Worm (Caenorhabditis elegans) whole organism, L4 larva: ENCODE results near the gene sups-1.

Experiments
- F26F4.8 ChIP-seq: fragments of 200-800 bp; sonication (Bioruptor generic); conservative IDR thresholded peaks from 2 replicates; pipeline ENCODE4 v1.3.6; 2022; ENCODE audit warnings: missing genetic modification characterization, missing compliant biosample characterization
- F49E8.2 ChIP-seq: sonication (generic microtip); optimal IDR thresholded peaks from 2 replicates; lab custom pipeline; 2016; ENCODE audit warnings: missing compliant biosample characterization, mild to moderate bottlenecking, missing genetic modification characterization, borderline replicate concordance
- R02D3.7 ChIP-seq: fragments of 150-350 bp; sonication (generic microtip); optimal IDR thresholded peaks from 3 replicates; lab custom pipeline; 2014; ENCODE audit warnings: missing biosample characterization, missing genetic modification characterization
- T26A8.4 ChIP-seq: fragments of 200-800 bp; sonication (Bioruptor generic); IDR thresholded peaks from 2 replicates; pipeline ENCODE4 v1.3.6; 2022; ENCODE audit warnings: missing genetic modification characterization, missing compliant biosample characterization
- ZK337.2 ChIP-seq: fragments of 200-800 bp; sonication (Bioruptor generic); IDR thresholded peaks from 2 replicates; pipeline ENCODE4 v1.3.6; 2022; ENCODE audit warnings: missing genetic modification reagents, missing genetic modification characterization, missing compliant biosample characterization
- ZK546.5 ChIP-seq, 2 experiments: sonication (generic microtip); optimal IDR thresholded peaks; 2 replicates each; lab custom pipeline; 2017; ENCODE audit warnings: missing biosample characterization in 2 of 2, missing genetic modification characterization in 2 of 2
- ama-1 ChIP-seq: fragments of 150-350 bp; optimal IDR thresholded peaks from 2 replicates; lab custom pipeline; 2014; ENCODE audit warnings: inconsistent platforms, mixed read lengths
- ceh-28 ChIP-seq: fragments of 150-350 bp; optimal IDR thresholded peaks from 2 replicates; lab custom pipeline; 2014; ENCODE audit warnings: missing biosample characterization, missing genetic modification reagents, missing genetic modification characterization
- ces-1 ChIP-seq: fragments of 150-350 bp; sonication (generic microtip); optimal IDR thresholded peaks from 4 replicates; lab custom pipeline; 2014; ENCODE audit warnings: missing biosample characterization, missing genetic modification reagents, missing genetic modification characterization
- cey-2 ChIP-seq: sonication (generic microtip); optimal IDR thresholded peaks from 3 replicates; lab custom pipeline; 2017; ENCODE audit warnings: missing genetic modification characterization, mild to moderate bottlenecking, missing compliant biosample characterization, antibody characterized with exemption, borderline replicate concordance; ENCODE audit not compliant: insufficient read depth
- ctbp-1 ChIP-seq: fragments of 200-800 bp; sonication (Bioruptor generic); IDR thresholded peaks from 2 replicates; pipeline ENCODE4 v1.3.6; 2022; ENCODE audit warnings: missing genetic modification reagents, missing genetic modification characterization, missing compliant biosample characterization
- daf-16 ChIP-seq, 3 experiments: sonication (generic microtip); optimal IDR thresholded peaks; 2 replicates each; lab custom pipeline; 2016 to 2017; ENCODE audit warnings: missing genetic modification characterization in 3 of 3, missing genetic modification reagents in 3 of 3, mild to moderate bottlenecking in 2 of 3, missing compliant biosample characterization in 2 of 3, missing biosample characterization in 1 of 3, moderate library complexity in 1 of 3
- daf-19 ChIP-seq: fragments of 200-800 bp; sonication (Bioruptor generic); conservative IDR thresholded peaks from 2 replicates; pipeline ENCODE4 v1.3.6; 2022; ENCODE audit warnings: missing genetic modification characterization, missing compliant biosample characterization
- dmd-6 ChIP-seq: fragments of 200-800 bp; sonication (Bioruptor generic); IDR thresholded peaks from 2 replicates; pipeline ENCODE4 v1.3.6; 2022; ENCODE audit warnings: missing genetic modification reagents, missing genetic modification characterization, missing compliant biosample characterization
- dve-1 ChIP-seq: sonication (generic microtip); optimal IDR thresholded peaks from 2 replicates; lab custom pipeline; 2017; ENCODE audit warnings: antibody characterized with exemption, mild to moderate bottlenecking, missing genetic modification characterization, missing compliant biosample characterization; ENCODE audit not compliant: insufficient read depth
- egl-27 ChIP-seq: sonication (generic microtip); optimal IDR thresholded peaks from 3 replicates; lab custom pipeline; 2017; ENCODE audit warnings: missing biosample characterization, missing genetic modification reagents, missing genetic modification characterization
- fkh-10 ChIP-seq: fragments of 150-350 bp; optimal IDR thresholded peaks from 2 replicates; lab custom pipeline; 2014; ENCODE audit warnings: missing biosample characterization, missing genetic modification reagents, missing genetic modification characterization
- fos-1 ChIP-seq: fragments of 150-350 bp; optimal IDR thresholded peaks from 2 replicates; lab custom pipeline; 2014; ENCODE audit warnings: missing biosample characterization, missing genetic modification characterization
- hif-1 ChIP-seq, 2 experiments: sonication (generic microtip); optimal IDR thresholded peaks; 2 replicates each; lab custom pipeline; 2016 to 2017; ENCODE audit warnings: missing compliant biosample characterization in 2 of 2, missing genetic modification characterization in 2 of 2, missing genetic modification reagents in 2 of 2, missing genotype in 2 of 2, mild to moderate bottlenecking in 1 of 2
- hlh-30 ChIP-seq: sonication (generic microtip); optimal IDR thresholded peaks from 2 replicates; lab custom pipeline; 2017; ENCODE audit warnings: antibody characterized with exemption, mild to moderate bottlenecking, missing genetic modification characterization, missing compliant biosample characterization; ENCODE audit not compliant: insufficient read depth
- lim-7 ChIP-seq: fragments of 200-800 bp; sonication (Bioruptor generic); IDR thresholded peaks from 2 replicates; pipeline ENCODE4 v1.3.6; 2022; ENCODE audit warnings: missing genetic modification characterization, missing compliant biosample characterization
- lin-1 ChIP-seq: fragments of 200-800 bp; sonication (Bioruptor generic); IDR thresholded peaks from 2 replicates; pipeline ENCODE4 v1.3.6; 2022; ENCODE audit warnings: missing genetic modification reagents, missing genetic modification characterization, missing compliant biosample characterization
- lin-39 ChIP-seq: fragments of 150-350 bp; optimal IDR thresholded peaks from 2 replicates; lab custom pipeline; 2014; ENCODE audit warnings: missing biosample characterization, missing genetic modification reagents, missing genetic modification characterization
- lsy-2 ChIP-seq, 2 experiments: fragments of 150-350 bp in 1 of 2; sonication (generic microtip) in 1 of 2; optimal IDR thresholded peaks; 2 replicates each; lab custom pipeline; 2014 to 2017; ENCODE audit warnings: missing biosample characterization in 2 of 2, missing genetic modification characterization in 2 of 2
- madf-5 ChIP-seq, 2 experiments: fragments of 200-800 bp; sonication (Bioruptor generic); IDR thresholded peaks; 2 replicates each; pipeline ENCODE4 v1.3.6; 2022; ENCODE audit warnings: missing compliant biosample characterization in 2 of 2, missing genetic modification characterization in 2 of 2
- mdl-1 ChIP-seq, 2 experiments: fragments of 150-350 bp in 1 of 2; sonication (generic microtip) in 1 of 2; optimal IDR thresholded peaks; 2 replicates each; lab custom pipeline; 2014 to 2017; ENCODE audit warnings: missing biosample characterization in 2 of 2, missing genetic modification characterization in 2 of 2
- mep-1 ChIP-seq: fragments of 150-350 bp; sonication (generic microtip); optimal IDR thresholded peaks from 3 replicates; lab custom pipeline; 2014; ENCODE audit warnings: missing biosample characterization, missing genetic modification characterization
- mxl-3 ChIP-seq: fragments of 200-800 bp; sonication (Bioruptor generic); optimal IDR thresholded peaks from 2 replicates; lab custom pipeline; 2018; ENCODE audit warnings: mild to moderate bottlenecking, missing genetic modification characterization, missing compliant biosample characterization
- nhr-11 ChIP-seq: fragments of 150-350 bp; optimal IDR thresholded peaks from 2 replicates; lab custom pipeline; 2014; ENCODE audit warnings: missing biosample characterization, missing genetic modification characterization
- nhr-25 ChIP-seq: sonication (generic microtip); optimal IDR thresholded peaks from 2 replicates; lab custom pipeline; 2017; ENCODE audit warnings: missing genetic modification characterization, mild to moderate bottlenecking, missing compliant biosample characterization, antibody characterized with exemption, moderate library complexity, borderline replicate concordance; ENCODE audit not compliant: insufficient read depth
- nhr-41 ChIP-seq: fragments of 200-800 bp; sonication (Bioruptor generic); IDR thresholded peaks from 2 replicates; pipeline ENCODE4 v1.3.6; 2022; ENCODE audit warnings: missing genetic modification reagents, missing genetic modification characterization, missing compliant biosample characterization
- pqm-1 ChIP-seq: sonication (generic microtip); optimal IDR thresholded peaks from 2 replicates; lab custom pipeline; 2017; ENCODE audit warnings: missing biosample characterization, missing genetic modification characterization
- saeg-2 ChIP-seq: fragments of 200-800 bp; sonication (Bioruptor generic); IDR thresholded peaks from 2 replicates; pipeline ENCODE4 v1.3.6; 2022; ENCODE audit warnings: missing genetic modification reagents, missing genetic modification characterization, missing compliant biosample characterization
- spr-3 ChIP-seq: fragments of 200-800 bp; sonication (Bioruptor generic); optimal IDR thresholded peaks from 2 replicates; lab custom pipeline; 2018; ENCODE audit warnings: mild to moderate bottlenecking, missing genetic modification characterization, missing compliant biosample characterization
- tra-1 ChIP-seq: fragments of 200-800 bp; sonication (Bioruptor generic); IDR thresholded peaks from 2 replicates; pipeline ENCODE4 v1.3.6; 2022; ENCODE audit warnings: missing genetic modification reagents, missing genetic modification characterization, missing compliant biosample characterization
- unc-130 ChIP-seq: sonication (generic microtip); optimal IDR thresholded peaks from 2 replicates; lab custom pipeline; 2016; ENCODE audit warnings: missing genetic modification reagents, missing genetic modification characterization, missing compliant biosample characterization
- unc-62 ChIP-seq, 3 experiments: fragments of 150-350 bp in 1 of 3; sonication (generic microtip); optimal IDR thresholded peaks in 2 of 3; peaks in 1 of 3; 1 replicate in 1 of 3; 2 replicates in 2 of 3; lab custom pipeline; 2014 to 2017; ENCODE audit warnings: missing biosample characterization in 3 of 3, missing genetic modification characterization in 3 of 3, missing genetic modification reagents in 3 of 3, missing genotype in 1 of 3
- vab-7 ChIP-seq: fragments of 200-800 bp; sonication (Bioruptor generic); IDR thresholded peaks from 2 replicates; pipeline ENCODE4 v1.3.6; 2022; ENCODE audit warnings: missing genetic modification reagents, missing genetic modification characterization, missing compliant biosample characterization
- zag-1 ChIP-seq: fragments of 150-350 bp; optimal IDR thresholded peaks from 2 replicates; lab custom pipeline; 2014; ENCODE audit warnings: missing biosample characterization, missing genetic modification characterization
- zfp-2 ChIP-seq: sonication (generic microtip); optimal IDR thresholded peaks from 2 replicates; lab custom pipeline; 2016; ENCODE audit warnings: mild to moderate bottlenecking, missing genetic modification characterization, missing compliant biosample characterization
- zip-11 ChIP-seq: fragments of 200-800 bp; sonication (Bioruptor generic); IDR thresholded peaks from 2 replicates; pipeline ENCODE4 v1.3.6; 2022; ENCODE audit warnings: missing genetic modification characterization, missing compliant biosample characterization
- zip-2 ChIP-seq: fragments of 150-350 bp; optimal IDR thresholded peaks from 2 replicates; lab custom pipeline; 2014; ENCODE audit warnings: missing biosample characterization, missing genetic modification characterization
- ztf-11 ChIP-seq: fragments of 150-350 bp; optimal IDR thresholded peaks from 2 replicates; lab custom pipeline; 2014; ENCODE audit warnings: missing biosample characterization, missing genetic modification characterization
- ztf-7 ChIP-seq: fragments of 150-350 bp; optimal IDR thresholded peaks from 2 replicates; lab custom pipeline; 2014; ENCODE audit warnings: missing biosample characterization, missing genetic modification characterization

sups-1 gene

ce11 chrX:5982799-5983198, 21.2 kb upstream of the sups-1 start (continued):
- TF ChIP-seq lin-39 (tag; lab: Kevin White, UChicago): peak; percentile 13
- TF ChIP-seq lin-1 (GFP tag; lab: Robert Waterston, UW): no peak
- peak; percentile 52 for TF ChIP-seq mep-1 (tag; lab: Kevin White, UChicago)
- no peak for TF ChIP-seq mxl-3 (GFP tag; lab: Kevin White, UChicago)
- no peak for TF ChIP-seq nhr-41 (GFP tag; lab: Robert Waterston, UW)
- TF ChIP-seq ztf-11 (tag; lab: Kevin White, UChicago): no peak
- no peak for TF ChIP-seq ZK337.2
- TF ChIP-seq spr-3 (GFP tag; lab: Kevin White, UChicago): no peak
- TF ChIP-seq fkh-10: no peak

- TF ChIP-seq madf-5 (GFP tag; IDR thresholded peaks at IDR 0.05; lab: Robert Waterston, UW) (no peak), saeg-2 (GFP tag; lab: Robert Waterston, UW) (no peak), F49E8.2 (tag; lab: Kevin White, UChicago) (no peak), zip-2 (tag; lab: Kevin White, UChicago) (no peak), lim-7 (GFP tag; lab: Robert Waterston, UW) (no peak), ceh-28 (tag; lab: Kevin White, UChicago) (no peak), nhr-41 (GFP tag; lab: Robert Waterston, UW) (no peak), egl-27 (tag; lab: Kevin White, UChicago) (no peak), fkh-10 (peak; percentile 85), ces-1 (GFP tag; lab: Kevin White, UChicago) (peak; percentile 87), T26A8.4 (GFP tag; lab: Robert Waterston, UW) (no peak), R02D3.7 (no peak), zip-11 (no peak), mxl-3 (GFP tag; lab: Kevin White, UChicago) (no peak), dmd-6 (GFP tag; lab: Robert Waterston, UW) (peak; percentile 31; the same call in 1 of the 2 replicates), zag-1 (tag; lab: Kevin White, UChicago) (no peak), spr-3 (GFP tag; lab: Kevin White, UChicago) (no peak), vab-7 (GFP tag; lab: Robert Waterston, UW) (no peak), unc-62 (GFP tag; optimal IDR thresholded peaks at IDR 0.05 in 1 of 2; lab: Kevin White, UChicago) (no peak), unc-62 (tag; optimal IDR thresholded peaks at IDR 0.05; lab: Kevin White, UChicago) (no peak), mdl-1 (tag; optimal IDR thresholded peaks at IDR 0.05; lab: Kevin White, UChicago) (no peak), tra-1 (GFP tag; lab: Robert Waterston, UW) (no peak), ctbp-1 (peak; percentile 59)
Measured at ce11 chrX:5983267-5983666, 20.7 kb upstream of the sups-1 start.

- peak; percentile 60 for TF ChIP-seq zfp-2
- TF ChIP-seq pqm-1 (tag; lab: Kevin White, UChicago): peak; percentile 21
- TF ChIP-seq hif-1 (tag; optimal IDR thresholded peaks at IDR 0.05; lab: Kevin White, UChicago): peak in 1 of 2 experiments; percentile 86
- peak in 1 of 2 experiments; percentile 86 for TF ChIP-seq ZK546.5 (tag; optimal IDR thresholded peaks at IDR 0.05; lab: Kevin White, UChicago)
- TF ChIP-seq nhr-25 (tag; lab: Kevin White, UChicago): peak; percentile 14
- TF ChIP-seq ztf-7: peak; percentile 44
- TF ChIP-seq ama-1 (lab: Kevin White, UChicago): no peak
- TF ChIP-seq lsy-2 (tag; optimal IDR thresholded peaks at IDR 0.05; lab: Kevin White, UChicago): peak; percentile 7 to 87
- peak; percentile 81 for TF ChIP-seq dmd-6 (GFP tag; lab: Robert Waterston, UW)
- TF ChIP-seq unc-62 (GFP tag; optimal IDR thresholded peaks at IDR 0.05 in 1 of 2; lab: Kevin White, UChicago): peak in 1 of 2 experiments; percentile 84
- no peak for TF ChIP-seq unc-62 (tag; optimal IDR thresholded peaks at IDR 0.05; lab: Kevin White, UChicago)
- TF ChIP-seq dve-1: peak; percentile 88
- peak; percentile 56; the same call in 1 of the 2 replicates for TF ChIP-seq T26A8.4 (GFP tag; lab: Robert Waterston, UW)
- peak; percentile 90 for TF ChIP-seq nhr-11 (tag; lab: Kevin White, UChicago)
- peak; percentile 96 for TF ChIP-seq hlh-30 (tag; lab: Kevin White, UChicago)
- no peak for TF ChIP-seq fos-1
- TF ChIP-seq cey-2 (tag; lab: Kevin White, UChicago): peak; percentile 9
- peak; percentile 12 to 92 for TF ChIP-seq mdl-1 (tag; optimal IDR thresholded peaks at IDR 0.05; lab: Kevin White, UChicago)
- 0 out of 2 replicates have a peak, but pooled peaks have one; percentile 37 for TF ChIP-seq F26F4.8 (GFP tag; lab: Robert Waterston, UW)
- peak; percentile 75 for TF ChIP-seq ctbp-1
- TF ChIP-seq zip-2 (tag; lab: Kevin White, UChicago): no peak
- TF ChIP-seq zag-1 (tag; lab: Kevin White, UChicago): peak; percentile 2
- TF ChIP-seq unc-130: no peak
- TF ChIP-seq daf-19 (GFP tag; lab: Robert Waterston, UW): no peak
- TF ChIP-seq daf-16 (GFP tag; optimal IDR thresholded peaks at IDR 0.05; lab: Kevin White, UChicago): no peak
- TF ChIP-seq daf-16 (tag; optimal IDR thresholded peaks at IDR 0.05; lab: Kevin White, UChicago): peak; percentile 85
Measured at ce11 chrX:5984581-5985039, 19.3 kb upstream of the sups-1 start, which contains the start of gene klp-13. klp-13 (plus strand) TSS chrX:5984989.
